Fruit fly (Drosophila melanogaster) S2 (cell line): ENCODE measurements around the gene CG17633.

Source experiments
- CG8478 ChIP-seq: fragments of >200 bp; optimal IDR thresholded peaks from 2 replicates; lab custom pipeline; 2018
- CTCF ChIP-seq, 2 experiments: fragments of >200 bp; optimal IDR thresholded peaks; 2 replicates each; lab custom pipeline; 2018

- TF ChIP-seq CG8478 (no peak), CTCF (optimal IDR thresholded peaks at IDR 0.05; lab: Kevin White, UChicago) (no peak)
Observed at dm6 chr2L:9784468-9784867, 15.6 kb downstream of the CG17633 start.
